Worm (Caenorhabditis elegans) whole organism, early embryonic: ENCODE data around the gene pqn-54.

Experiments
- ama-1 ChIP-seq: fragments of 150-350 bp; optimal IDR thresholded peaks from 2 replicates; lab custom pipeline; 2014
- ceh-13 ChIP-seq: fragments of 200-800 bp; sonication (Bioruptor generic); optimal IDR thresholded peaks from 2 replicates; lab custom pipeline; 2018; ENCODE audit warnings: mild to moderate bottlenecking, missing genetic modification characterization, missing compliant biosample characterization
- flt-1 ChIP-seq: fragments of 200-800 bp; sonication (Bioruptor generic); IDR thresholded peaks from 2 replicates; pipeline ENCODE4 v1.3.6; 2022; ENCODE audit warnings: missing genetic modification characterization, missing compliant biosample characterization
- hmg-4 ChIP-seq: fragments of 200-800 bp; sonication (Bioruptor generic); optimal IDR thresholded peaks from 2 replicates; lab custom pipeline; 2018; ENCODE audit warnings: mild to moderate bottlenecking, missing genetic modification characterization, missing compliant biosample characterization
- sea-1 ChIP-seq: fragments of 200-800 bp; sonication (Bioruptor generic); conservative IDR thresholded peaks from 2 replicates; pipeline ENCODE4 v1.3.6; 2022; ENCODE audit warnings: missing genetic modification characterization, missing compliant biosample characterization
- tbx-37 ChIP-seq: fragments of 200-800 bp; sonication (Bioruptor generic); conservative IDR thresholded peaks from 2 replicates; pipeline ENCODE4 v1.3.6; 2022; ENCODE audit warnings: missing genetic modification reagents, missing genetic modification characterization, missing compliant biosample characterization
- tra-4 ChIP-seq: sonication (generic microtip); optimal IDR thresholded peaks from 2 replicates; lab custom pipeline; 2017; ENCODE audit warnings: missing genetic modification characterization, missing compliant biosample characterization

- TF ChIP-seq flt-1 (GFP tag; lab: Robert Waterston, UW): no peak
- TF ChIP-seq ama-1 (lab: Kevin White, UChicago): no peak
- TF ChIP-seq hmg-4 (GFP tag; lab: Kevin White, UChicago): no peak
- no peak for TF ChIP-seq sea-1
- no peak for TF ChIP-seq tra-4 (tag; lab: Kevin White, UChicago)
- no peak for TF ChIP-seq ceh-13 (GFP tag; lab: Kevin White, UChicago)
- TF ChIP-seq tbx-37 (GFP tag; lab: Robert Waterston, UW): no peak
These were observed 41.2 kb downstream of the pqn-54 start, which contains the start of gene sru-28 for ce11 chrV:1505995-1506394.
